Worm (Caenorhabditis elegans) whole organism, L3 larva: ENCODE measurements around the gene ZK686.2.

Experiments
- ama-1 ChIP-seq: fragments of 150-350 bp; optimal IDR thresholded peaks from 2 replicates; lab custom pipeline; 2018
- egl-5 ChIP-seq: fragments of 150-350 bp; optimal IDR thresholded peaks from 2 replicates; lab custom pipeline; 2017; ENCODE audit warnings: missing biosample characterization, missing genetic modification reagents, missing genetic modification characterization, inconsistent platforms
- elt-1 ChIP-seq: fragments of 150-350 bp; optimal IDR thresholded peaks from 2 replicates; lab custom pipeline; 2014; ENCODE audit warnings: missing biosample characterization, missing genetic modification characterization
- nhr-237 ChIP-seq: fragments of 150-350 bp; optimal IDR thresholded peaks from 2 replicates; lab custom pipeline; 2014; ENCODE audit warnings: missing biosample characterization, missing genetic modification characterization
- nhr-25 ChIP-seq: sonication (generic microtip); optimal IDR thresholded peaks from 2 replicates; lab custom pipeline; 2017; ENCODE audit warnings: missing biosample characterization, missing genetic modification characterization
- nhr-28 ChIP-seq: fragments of 150-350 bp; optimal IDR thresholded peaks from 2 replicates; lab custom pipeline; 2014; ENCODE audit warnings: missing biosample characterization, missing genetic modification characterization
- nhr-77 ChIP-seq: fragments of 150-350 bp; optimal IDR thresholded peaks from 2 replicates; lab custom pipeline; 2014; ENCODE audit warnings: missing biosample characterization, missing genetic modification characterization
- pha-4 ChIP-seq: fragments of 150-350 bp; optimal IDR thresholded peaks from 2 replicates; lab custom pipeline; 2014; ENCODE audit warnings: missing biosample characterization, missing genetic modification reagents, missing genetic modification characterization
- unc-62 ChIP-seq: fragments of 150-350 bp; sonication (generic microtip); optimal IDR thresholded peaks from 4 replicates; lab custom pipeline; 2014; ENCODE audit warnings: missing biosample characterization, missing genetic modification reagents, missing genetic modification characterization
- ztf-11 ChIP-seq: fragments of 150-350 bp; optimal IDR thresholded peaks from 2 replicates; lab custom pipeline; 2014; ENCODE audit warnings: missing biosample characterization, missing genetic modification characterization
- ztf-4 ChIP-seq: fragments of 150-350 bp; optimal IDR thresholded peaks from 2 replicates; lab custom pipeline; 2014; ENCODE audit warnings: missing biosample characterization, missing genetic modification characterization

ce11 chrIII:7730331-7730730 is 35.5 kb downstream of the ZK686.2 start:
- no peak for TF ChIP-seq ztf-11 (tag; lab: Kevin White, UChicago)
- no peak for TF ChIP-seq unc-62
- TF ChIP-seq nhr-77, result no peak
- TF ChIP-seq nhr-237 (tag; lab: Kevin White, UChicago), result no peak
- peak; percentile 6 for TF ChIP-seq pha-4 (tag; lab: Kevin White, UChicago)
- no peak for TF ChIP-seq ztf-4 (tag; lab: Kevin White, UChicago)
- TF ChIP-seq nhr-28, result no peak
- TF ChIP-seq egl-5 (tag; lab: Kevin White, UChicago), result no peak
- peak; percentile 73 for TF ChIP-seq ama-1 (lab: Kevin White, UChicago)
- no peak for TF ChIP-seq nhr-25 (tag; lab: Kevin White, UChicago)
- no peak for TF ChIP-seq elt-1 (tag; lab: Kevin White, UChicago)
